Worm (Caenorhabditis elegans) whole organism, L1 larva: ENCODE measurements around the gene sulp-3.

Experiments
- Y116A8C.19 ChIP-seq: sonication (generic microtip); optimal IDR thresholded peaks from 2 replicates; lab custom pipeline; 2016; ENCODE audit warnings: missing compliant biosample characterization, missing genetic modification characterization, borderline replicate concordance
- aly-2 ChIP-seq: fragments of 150-350 bp; optimal IDR thresholded peaks from 2 replicates; lab custom pipeline; 2014; ENCODE audit warnings: missing biosample characterization, missing genetic modification characterization
- ama-1 ChIP-seq: fragments of 150-350 bp; optimal IDR thresholded peaks from 2 replicates; lab custom pipeline; 2014
- dsc-1 ChIP-seq: sonication (generic microtip); optimal IDR thresholded peaks from 2 replicates; lab custom pipeline; 2016; ENCODE audit warnings: mild to moderate bottlenecking, missing genetic modification characterization, missing compliant biosample characterization
- ets-5 ChIP-seq: fragments of 200-800 bp; sonication (Bioruptor generic); IDR thresholded peaks from 2 replicates; pipeline ENCODE4 v1.3.6; 2022; ENCODE audit warnings: missing genetic modification characterization, missing compliant biosample characterization
- hlh-17 ChIP-seq: fragments of 200-800 bp; sonication (Bioruptor generic); optimal IDR thresholded peaks from 2 replicates; lab custom pipeline; 2018; ENCODE audit warnings: missing genetic modification characterization, mild to moderate bottlenecking, missing compliant biosample characterization, moderate library complexity, borderline replicate concordance
- lin-13 ChIP-seq: fragments of 150-350 bp; optimal IDR thresholded peaks from 2 replicates; lab custom pipeline; 2014; ENCODE audit warnings: missing biosample characterization, missing genetic modification reagents, missing genetic modification characterization
- mdl-1 ChIP-seq, 2 experiments: fragments of 150-350 bp; optimal IDR thresholded peaks; 2 replicates each; lab custom pipeline; 2014 to 2017; ENCODE audit warnings: missing biosample characterization in 2 of 2, missing genetic modification characterization in 2 of 2, inconsistent platforms in 1 of 2
- nhr-237 ChIP-seq: fragments of 150-350 bp; optimal IDR thresholded peaks from 2 replicates; lab custom pipeline; 2014; ENCODE audit warnings: missing biosample characterization, missing genetic modification characterization
- nhr-28 ChIP-seq: fragments of 150-350 bp; optimal IDR thresholded peaks from 2 replicates; lab custom pipeline; 2014; ENCODE audit warnings: missing biosample characterization, missing genetic modification characterization
- nhr-47 ChIP-seq: sonication (generic microtip); optimal IDR thresholded peaks from 2 replicates; lab custom pipeline; 2016; ENCODE audit warnings: mild to moderate bottlenecking, missing genetic modification characterization, moderate library complexity, missing compliant biosample characterization
- pag-3 ChIP-seq: sonication (generic microtip); optimal IDR thresholded peaks from 2 replicates; lab custom pipeline; 2017; ENCODE audit warnings: missing genetic modification characterization, mild to moderate bottlenecking, missing compliant biosample characterization, antibody characterized with exemption, borderline replicate concordance; ENCODE audit not compliant: insufficient read depth
- skn-1 ChIP-seq: fragments of 150-350 bp; optimal IDR thresholded peaks from 2 replicates; lab custom pipeline; 2014; ENCODE audit warnings: missing biosample characterization, missing genetic modification characterization
- unc-86 ChIP-seq: sonication (generic microtip); optimal IDR thresholded peaks from 2 replicates; lab custom pipeline; 2016; ENCODE audit warnings: missing genetic modification characterization, missing compliant biosample characterization

DNA sequence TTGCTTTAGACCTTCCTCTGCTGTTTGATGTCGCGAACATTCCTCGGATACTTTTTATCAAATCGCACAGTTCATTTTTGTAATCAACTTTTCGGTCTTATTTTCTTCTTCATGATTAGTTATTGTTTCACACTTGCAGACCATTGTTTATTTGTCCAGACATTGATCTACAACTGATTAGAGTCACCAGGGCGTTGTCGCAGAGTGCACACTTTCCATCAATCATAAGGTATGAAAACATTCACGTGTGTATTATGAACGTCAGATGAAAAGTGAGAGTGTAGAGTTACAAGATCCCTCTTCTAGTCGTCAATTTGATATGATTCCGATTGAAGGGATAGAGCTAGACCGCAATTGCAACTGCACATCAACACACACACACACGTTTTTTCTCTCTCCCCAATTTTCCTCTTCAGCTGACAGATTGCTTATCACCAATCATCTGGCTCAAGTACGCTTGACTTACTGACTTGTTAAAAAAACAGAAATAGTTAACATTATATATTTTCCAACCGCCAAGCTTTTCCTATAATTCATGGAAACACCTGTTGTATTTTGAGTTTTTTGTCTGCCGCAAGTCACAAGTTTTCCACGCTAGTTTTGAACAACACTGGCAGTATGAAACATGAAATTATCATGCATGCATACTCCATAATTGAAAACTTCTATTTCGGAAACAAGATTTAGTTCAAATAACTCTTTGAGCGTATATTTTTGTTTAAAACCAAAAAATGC is 32.0 kb upstream of the sulp-3 start:
- peak; percentile 43 for TF ChIP-seq nhr-47 (tag; lab: Kevin White, UChicago)
- no peak for TF ChIP-seq ets-5 (GFP tag; lab: Robert Waterston, UW)
- TF ChIP-seq lin-13 (GFP tag; lab: Kevin White, UChicago), result no peak
- TF ChIP-seq nhr-28, result no peak
- no peak for TF ChIP-seq unc-86
- TF ChIP-seq ama-1 (lab: Kevin White, UChicago), result no peak
- no peak for TF ChIP-seq nhr-237 (tag; lab: Kevin White, UChicago)
- no peak for TF ChIP-seq aly-2 (tag; lab: Kevin White, UChicago)
- no peak for TF ChIP-seq mdl-1 (tag; optimal IDR thresholded peaks at IDR 0.05; lab: Kevin White, UChicago)
- TF ChIP-seq pag-3 (tag; lab: Kevin White, UChicago), result no peak
- TF ChIP-seq hlh-17, result no peak
- no peak for TF ChIP-seq skn-1
- no peak for TF ChIP-seq Y116A8C.19 (tag; lab: Kevin White, UChicago)
- no peak for TF ChIP-seq dsc-1
